Fruit fly (Drosophila melanogaster) whole organism, adult: ENCODE results near the gene CG14882.

ENCODE experiments used
- CG12768 ChIP-seq: fragments of 200-800 bp; sonication (Bioruptor generic); optimal IDR thresholded peaks from 2 replicates; lab custom pipeline; 2017; ENCODE audit warnings: missing biosample characterization, missing genetic modification characterization, mild to moderate bottlenecking, moderate library complexity, missing genetic modification reagents
- CG14711 ChIP-seq: fragments of 200-800 bp; sonication (Bioruptor generic); optimal IDR thresholded peaks from 2 replicates; lab custom pipeline; 2018; ENCODE audit warnings: missing biosample characterization, mild to moderate bottlenecking, missing genetic modification characterization, moderate library complexity
- CG1620 ChIP-seq: fragments of 200-800 bp; sonication (Bioruptor generic); optimal IDR thresholded peaks from 2 replicates; lab custom pipeline; 2016; ENCODE audit warnings: missing biosample characterization, missing genetic modification characterization
- CG33017 ChIP-seq: fragments of 200-800 bp; sonication (Bioruptor generic); optimal IDR thresholded peaks from 2 replicates; lab custom pipeline; 2018; ENCODE audit warnings: missing biosample characterization, mild to moderate bottlenecking, missing genetic modification characterization, moderate library complexity
- CG5204 ChIP-seq: fragments of 200-800 bp; sonication (Bioruptor generic); optimal IDR thresholded peaks from 2 replicates; lab custom pipeline; 2016; ENCODE audit warnings: missing biosample characterization, missing genetic modification characterization
- Clk ChIP-seq: fragments of 200-800 bp; sonication (Bioruptor generic); optimal IDR thresholded peaks from 2 replicates; lab custom pipeline; 2017; ENCODE audit warnings: missing biosample characterization, missing genetic modification characterization
- Crg-1 ChIP-seq: fragments of 200-800 bp; sonication (Bioruptor generic); optimal IDR thresholded peaks from 2 replicates; lab custom pipeline; 2016; ENCODE audit warnings: missing biosample characterization, missing genetic modification characterization
- Mnt ChIP-seq: fragments of 200-800 bp; sonication (Bioruptor generic); optimal IDR thresholded peaks from 2 replicates; lab custom pipeline; 2016; ENCODE audit warnings: missing biosample characterization, mild to moderate bottlenecking, missing genetic modification characterization
- bab1 ChIP-seq: fragments of 200-800 bp; sonication (Bioruptor generic); optimal IDR thresholded peaks from 3 replicates; lab custom pipeline; 2019; ENCODE audit warnings: missing biosample characterization, mild to moderate bottlenecking, missing genetic modification characterization, moderate library complexity
- cnc ChIP-seq, 2 experiments: fragments of >200 bp; optimal IDR thresholded peaks; 2 replicates each; lab custom pipeline; 2017
- kay ChIP-seq: fragments of 200-800 bp; sonication (Bioruptor generic); peaks from one replicate; lab custom pipeline; 2016; ENCODE audit warnings: missing biosample characterization, missing genetic modification characterization, borderline replicate concordance
- ovo ChIP-seq: fragments of 200-800 bp; sonication (Bioruptor generic); optimal IDR thresholded peaks from 2 replicates; lab custom pipeline; 2016; ENCODE audit warnings: missing biosample characterization, missing genetic modification characterization
- pad ChIP-seq: fragments of 200-800 bp; sonication (Bioruptor generic); optimal IDR thresholded peaks from 3 replicates; lab custom pipeline; 2017; ENCODE audit warnings: missing biosample characterization, missing genetic modification characterization, mild to moderate bottlenecking, moderate library complexity, missing genetic modification reagents
- toe ChIP-seq: fragments of 200-800 bp; sonication (Bioruptor generic); optimal IDR thresholded peaks from 2 replicates; lab custom pipeline; 2016; ENCODE audit warnings: missing biosample characterization, missing genetic modification characterization

- TF ChIP-seq ovo (GFP tag; lab: Kevin White, UChicago) (no peak), CG5204 (no peak), CG14711 (no peak), toe (no peak), CG12768 (no peak), bab1 (GFP tag; lab: Kevin White, UChicago) (no peak), pad (GFP tag; lab: Kevin White, UChicago) (no peak), kay (GFP tag; lab: Kevin White, UChicago) (no peak), Mnt (GFP tag; lab: Kevin White, UChicago) (no peak), CG33017 (tag; lab: Kevin White, UChicago) (no peak), Crg-1 (GFP tag; lab: Kevin White, UChicago) (no peak), cnc (optimal IDR thresholded peaks at IDR 0.05; lab: Kevin White, UChicago) (no peak), CG1620 (GFP tag; lab: Kevin White, UChicago) (no peak), Clk (GFP tag; lab: Kevin White, UChicago) (no peak)
Observed at dm6 chr3R:16477033-16477432, 34.0 kb downstream of the CG14882 start, which contains the start of gene Gyc89Db.
